Worm (Caenorhabditis elegans) whole organism, early embryonic: ENCODE measurements around the gene R07E5.17.

Source experiments
- B0310.2 ChIP-seq: sonication (generic microtip); optimal IDR thresholded peaks from 2 replicates; lab custom pipeline; 2016; ENCODE audit warnings: mild to moderate bottlenecking, missing genetic modification characterization, missing compliant biosample characterization
- F13C5.2 ChIP-seq: sonication (generic microtip); optimal IDR thresholded peaks from 2 replicates; lab custom pipeline; 2017; ENCODE audit warnings: mild to moderate bottlenecking, missing genetic modification characterization, inconsistent platforms, missing compliant biosample characterization
- ama-1 ChIP-seq: fragments of 150-350 bp; optimal IDR thresholded peaks from 2 replicates; lab custom pipeline; 2014
- ceh-13 ChIP-seq: fragments of 200-800 bp; sonication (Bioruptor generic); optimal IDR thresholded peaks from 2 replicates; lab custom pipeline; 2018; ENCODE audit warnings: mild to moderate bottlenecking, missing genetic modification characterization, missing compliant biosample characterization
- ets-7 ChIP-seq: sonication (generic microtip); optimal IDR thresholded peaks from 2 replicates; lab custom pipeline; 2016; ENCODE audit warnings: missing genotype, missing genetic modification characterization, missing compliant biosample characterization
- flt-1 ChIP-seq: fragments of 200-800 bp; sonication (Bioruptor generic); IDR thresholded peaks from 2 replicates; pipeline ENCODE4 v1.3.6; 2022; ENCODE audit warnings: missing genetic modification characterization, missing compliant biosample characterization
- hmbx-1 ChIP-seq: sonication (generic microtip); optimal IDR thresholded peaks from 2 replicates; lab custom pipeline; 2016; ENCODE audit warnings: mild to moderate bottlenecking, missing genetic modification characterization, missing compliant biosample characterization
- hmg-4 ChIP-seq: fragments of 200-800 bp; sonication (Bioruptor generic); optimal IDR thresholded peaks from 2 replicates; lab custom pipeline; 2018; ENCODE audit warnings: mild to moderate bottlenecking, missing genetic modification characterization, missing compliant biosample characterization
- tbx-11 ChIP-seq: fragments of 200-800 bp; sonication (Bioruptor generic); IDR thresholded peaks from 2 replicates; pipeline ENCODE4 v1.3.6; 2022; ENCODE audit warnings: missing genetic modification characterization, missing compliant biosample characterization
- tbx-37 ChIP-seq: fragments of 200-800 bp; sonication (Bioruptor generic); conservative IDR thresholded peaks from 2 replicates; pipeline ENCODE4 v1.3.6; 2022; ENCODE audit warnings: missing genetic modification reagents, missing genetic modification characterization, missing compliant biosample characterization

- TF ChIP-seq ama-1 (lab: Kevin White, UChicago) (no peak), hmg-4 (no peak), flt-1 (no peak), tbx-37 (GFP tag; lab: Robert Waterston, UW) (no peak), hmbx-1 (tag; lab: Kevin White, UChicago) (no peak), tbx-11 (no peak), ceh-13 (GFP tag; lab: Kevin White, UChicago) (no peak), B0310.2 (tag; lab: Kevin White, UChicago) (no peak), F13C5.2 (tag; lab: Kevin White, UChicago) (no peak), ets-7 (tag; lab: Kevin White, UChicago) (no peak)
Measured at ce11 chrIII:4435262-4435661, 31.0 kb upstream of the R07E5.17 start.
